Fruit fly (Drosophila melanogaster) whole organism, embryonic: ENCODE measurements around the gene CG43332.

Source experiments
- CG11085 ChIP-seq: fragments of 200-800 bp; sonication (Bioruptor generic); IDR thresholded peaks from 2 replicates; pipeline ENCODE4 v1.3.6; 2022; ENCODE audit warnings: missing biosample characterization, missing genetic modification characterization
- CG12219 ChIP-seq: fragments of 200-800 bp; sonication (Bioruptor generic); optimal IDR thresholded peaks from 3 replicates; lab custom pipeline; 2018; ENCODE audit warnings: missing biosample characterization, mild to moderate bottlenecking, missing genetic modification characterization
- Dek ChIP-seq: fragments of 200-800 bp; sonication (Bioruptor generic); optimal IDR thresholded peaks from 3 replicates; lab custom pipeline; 2019; ENCODE audit warnings: missing biosample characterization, mild to moderate bottlenecking, missing genetic modification characterization, moderate library complexity
- Xbp1 ChIP-seq: fragments of 200-800 bp; sonication (Bioruptor generic); optimal IDR thresholded peaks from 3 replicates; lab custom pipeline; 2016; ENCODE audit warnings: missing biosample characterization, mild to moderate bottlenecking, missing genetic modification characterization
- bowl ChIP-seq: fragments of 200-800 bp; sonication (Bioruptor generic); IDR thresholded peaks from 2 replicates; pipeline ENCODE4 v1.3.6; 2022; ENCODE audit warnings: missing biosample characterization, missing genetic modification characterization
- da ChIP-seq: fragments of 200-800 bp; sonication (Bioruptor generic); optimal IDR thresholded peaks from 2 replicates; lab custom pipeline; 2016; ENCODE audit warnings: missing biosample characterization, missing genetic modification characterization
- dimm ChIP-seq: fragments of 200-800 bp; sonication (Bioruptor generic); IDR thresholded peaks from 2 replicates; pipeline ENCODE4 v1.3.6; 2022; ENCODE audit warnings: missing biosample characterization, missing genetic modification characterization
- gcm2 ChIP-seq: fragments of 200-800 bp; sonication (Bioruptor generic); optimal IDR thresholded peaks from 2 replicates; lab custom pipeline; 2016; ENCODE audit warnings: missing biosample characterization, missing genetic modification characterization
- pros ChIP-seq: fragments of 200-800 bp; sonication (Bioruptor generic); optimal IDR thresholded peaks from 3 replicates; lab custom pipeline; 2019; ENCODE audit warnings: missing biosample characterization, mild to moderate bottlenecking, missing genetic modification characterization, moderate library complexity
- ro ChIP-seq: fragments of 200-800 bp; sonication (Bioruptor generic); IDR thresholded peaks from 2 replicates; pipeline ENCODE4 v1.3.6; 2022; ENCODE audit warnings: missing biosample characterization, missing genetic modification characterization
- zfh1 ChIP-seq: fragments of 200-800 bp; sonication (Bioruptor generic); IDR thresholded peaks from 3 replicates; pipeline ENCODE4 v1.3.6; 2022; ENCODE audit warnings: missing biosample characterization, missing genetic modification characterization

dm6 chr2L:14146368-14146767 lies 16.7 kb downstream of the CG43332 start:
- no peak for TF ChIP-seq Xbp1 (GFP tag; lab: Kevin White, UChicago)
- no peak for TF ChIP-seq gcm2
- TF ChIP-seq pros (GFP tag; lab: Kevin White, UChicago): no peak
- TF ChIP-seq zfh1: no peak
- no peak for TF ChIP-seq bowl (GFP tag; lab: Robert Waterston, UW)
- no peak for TF ChIP-seq CG12219 (GFP tag; lab: Kevin White, UChicago)
- TF ChIP-seq ro (GFP tag; lab: Robert Waterston, UW): no peak
- no peak for TF ChIP-seq CG11085 (GFP tag; lab: Robert Waterston, UW)
- TF ChIP-seq dimm (GFP tag; lab: Robert Waterston, UW): no peak
- TF ChIP-seq da (GFP tag; lab: Kevin White, UChicago): no peak
- TF ChIP-seq Dek (tag; lab: Kevin White, UChicago): no peak
